Worm (Caenorhabditis elegans) whole organism, early embryonic: ENCODE measurements around the gene ceh-20.

ENCODE experiments used
- B0310.2 ChIP-seq: sonication (generic microtip); optimal IDR thresholded peaks from 2 replicates; lab custom pipeline; 2016; ENCODE audit warnings: mild to moderate bottlenecking, missing genetic modification characterization, missing compliant biosample characterization
- F13C5.2 ChIP-seq: sonication (generic microtip); optimal IDR thresholded peaks from 2 replicates; lab custom pipeline; 2017; ENCODE audit warnings: mild to moderate bottlenecking, missing genetic modification characterization, inconsistent platforms, missing compliant biosample characterization
- aly-1 ChIP-seq: sonication (generic microtip); optimal IDR thresholded peaks from 2 replicates; lab custom pipeline; 2016; ENCODE audit warnings: missing genetic modification characterization, missing compliant biosample characterization
- ama-1 ChIP-seq: fragments of 150-350 bp; optimal IDR thresholded peaks from 2 replicates; lab custom pipeline; 2014
- ceh-13 ChIP-seq: fragments of 200-800 bp; sonication (Bioruptor generic); optimal IDR thresholded peaks from 2 replicates; lab custom pipeline; 2018; ENCODE audit warnings: mild to moderate bottlenecking, missing genetic modification characterization, missing compliant biosample characterization
- ceh-36 ChIP-seq: sonication (generic microtip); optimal IDR thresholded peaks from 2 replicates; lab custom pipeline; 2016; ENCODE audit warnings: missing genetic modification characterization, inconsistent platforms, missing compliant biosample characterization
- ets-7 ChIP-seq: sonication (generic microtip); optimal IDR thresholded peaks from 2 replicates; lab custom pipeline; 2016; ENCODE audit warnings: missing genotype, missing genetic modification characterization, missing compliant biosample characterization
- flt-1 ChIP-seq: fragments of 200-800 bp; sonication (Bioruptor generic); IDR thresholded peaks from 2 replicates; pipeline ENCODE4 v1.3.6; 2022; ENCODE audit warnings: missing genetic modification characterization, missing compliant biosample characterization
- hmbx-1 ChIP-seq: sonication (generic microtip); optimal IDR thresholded peaks from 2 replicates; lab custom pipeline; 2016; ENCODE audit warnings: mild to moderate bottlenecking, missing genetic modification characterization, missing compliant biosample characterization
- hmg-4 ChIP-seq: fragments of 200-800 bp; sonication (Bioruptor generic); optimal IDR thresholded peaks from 2 replicates; lab custom pipeline; 2018; ENCODE audit warnings: mild to moderate bottlenecking, missing genetic modification characterization, missing compliant biosample characterization
- hnd-1 ChIP-seq: sonication (generic microtip); optimal IDR thresholded peaks from 2 replicates; lab custom pipeline; 2016; ENCODE audit warnings: missing genetic modification characterization, missing compliant biosample characterization
- pes-1 ChIP-seq: fragments of 200-800 bp; sonication (Bioruptor generic); IDR thresholded peaks from 2 replicates; pipeline ENCODE4 v1.3.6; 2022; ENCODE audit warnings: missing genetic modification reagents, missing genetic modification characterization, missing compliant biosample characterization
- scrt-1 ChIP-seq: fragments of 200-800 bp; sonication (Bioruptor generic); IDR thresholded peaks from 2 replicates; pipeline ENCODE4 v1.3.6; 2022; ENCODE audit warnings: missing genetic modification characterization, missing compliant biosample characterization
- sea-1 ChIP-seq: fragments of 200-800 bp; sonication (Bioruptor generic); conservative IDR thresholded peaks from 2 replicates; pipeline ENCODE4 v1.3.6; 2022; ENCODE audit warnings: missing genetic modification characterization, missing compliant biosample characterization
- tbx-11 ChIP-seq: fragments of 200-800 bp; sonication (Bioruptor generic); IDR thresholded peaks from 2 replicates; pipeline ENCODE4 v1.3.6; 2022; ENCODE audit warnings: missing genetic modification characterization, missing compliant biosample characterization
- tbx-37 ChIP-seq: fragments of 200-800 bp; sonication (Bioruptor generic); conservative IDR thresholded peaks from 2 replicates; pipeline ENCODE4 v1.3.6; 2022; ENCODE audit warnings: missing genetic modification reagents, missing genetic modification characterization, missing compliant biosample characterization
- tra-4 ChIP-seq: sonication (generic microtip); optimal IDR thresholded peaks from 2 replicates; lab custom pipeline; 2017; ENCODE audit warnings: missing genetic modification characterization, missing compliant biosample characterization

ceh-20 gene

ce11 chrIII:6993179-6993578 is 13.5 kb downstream of the ceh-20 start:
- TF ChIP-seq scrt-1 (GFP tag; lab: Robert Waterston, UW) (no peak), ceh-36 (tag; lab: Kevin White, UChicago) (no peak), aly-1 (tag; lab: Kevin White, UChicago) (no peak), F13C5.2 (tag; lab: Kevin White, UChicago) (no peak), B0310.2 (tag; lab: Kevin White, UChicago) (no peak), sea-1 (GFP tag; lab: Robert Waterston, UW) (no peak), ama-1 (no peak), hnd-1 (tag; lab: Kevin White, UChicago) (no peak), pes-1 (GFP tag; lab: Robert Waterston, UW) (no peak), ceh-13 (GFP tag; lab: Kevin White, UChicago) (no peak), ets-7 (tag; lab: Kevin White, UChicago) (no peak), flt-1 (GFP tag; lab: Robert Waterston, UW) (no peak), hmg-4 (GFP tag; lab: Kevin White, UChicago) (no peak), hmbx-1 (tag; lab: Kevin White, UChicago) (no peak), tbx-11 (GFP tag; lab: Robert Waterston, UW) (no peak), tbx-37 (no peak)

ce11 chrIII:7002143-7002542 is 22.5 kb downstream of the ceh-20 start:
- no peak for TF ChIP-seq ets-7 (tag; lab: Kevin White, UChicago)
- TF ChIP-seq hnd-1 (tag; lab: Kevin White, UChicago): no peak
- no peak for TF ChIP-seq ama-1
- no peak for TF ChIP-seq tra-4 (tag; lab: Kevin White, UChicago)
- TF ChIP-seq flt-1 (GFP tag; lab: Robert Waterston, UW): no peak
- no peak for TF ChIP-seq pes-1 (GFP tag; lab: Robert Waterston, UW)
- no peak for TF ChIP-seq B0310.2 (tag; lab: Kevin White, UChicago)
- TF ChIP-seq tbx-11 (GFP tag; lab: Robert Waterston, UW): no peak

ce11 chrIII:7005350-7005749 is 25.7 kb downstream of the ceh-20 start, which contains the start of gene C06E8.5:
C06E8.5 (minus strand) TSS chrIII:7005450.
- TF ChIP-seq hmbx-1 (tag; lab: Kevin White, UChicago) (no peak), tbx-11 (GFP tag; lab: Robert Waterston, UW) (no peak), ama-1 (no peak), B0310.2 (tag; lab: Kevin White, UChicago) (no peak), tra-4 (tag; lab: Kevin White, UChicago) (no peak), hmg-4 (GFP tag; lab: Kevin White, UChicago) (no peak), hnd-1 (tag; lab: Kevin White, UChicago) (no peak), ceh-13 (GFP tag; lab: Kevin White, UChicago) (no peak), sea-1 (GFP tag; lab: Robert Waterston, UW) (no peak), ceh-36 (tag; lab: Kevin White, UChicago) (no peak), pes-1 (GFP tag; lab: Robert Waterston, UW) (no peak), F13C5.2 (tag; lab: Kevin White, UChicago) (no peak), ets-7 (tag; lab: Kevin White, UChicago) (no peak), aly-1 (tag; lab: Kevin White, UChicago) (no peak), tbx-37 (no peak), scrt-1 (GFP tag; lab: Robert Waterston, UW) (no peak)

ce11 chrIII:7008836-7009235 is 29.2 kb downstream of the ceh-20 start, which contains the start of gene lgc-38:
lgc-38 (plus strand) TSS chrIII:7009136.
- TF ChIP-seq tra-4 (tag; lab: Kevin White, UChicago): no peak
- TF ChIP-seq hmbx-1 (tag; lab: Kevin White, UChicago): no peak
- no peak for TF ChIP-seq B0310.2 (tag; lab: Kevin White, UChicago)
- no peak for TF ChIP-seq flt-1 (GFP tag; lab: Robert Waterston, UW)

ce11 chrIII:7012060-7012459 is 32.4 kb downstream of the ceh-20 start:
- TF ChIP-seq pes-1 (GFP tag; lab: Robert Waterston, UW): no peak
- TF ChIP-seq ets-7 (tag; lab: Kevin White, UChicago): no peak
- no peak for TF ChIP-seq tbx-11 (GFP tag; lab: Robert Waterston, UW)
- no peak for TF ChIP-seq hmg-4 (GFP tag; lab: Kevin White, UChicago)
- no peak for TF ChIP-seq tra-4 (tag; lab: Kevin White, UChicago)
- TF ChIP-seq F13C5.2 (tag; lab: Kevin White, UChicago): no peak
- no peak for TF ChIP-seq sea-1 (GFP tag; lab: Robert Waterston, UW)
- no peak for TF ChIP-seq aly-1 (tag; lab: Kevin White, UChicago)
- TF ChIP-seq hmbx-1 (tag; lab: Kevin White, UChicago): no peak
- TF ChIP-seq flt-1 (GFP tag; lab: Robert Waterston, UW): no peak

ce11 chrIII:7013764-7014163 is 34.1 kb downstream of the ceh-20 start:
- TF ChIP-seq sea-1 (GFP tag; lab: Robert Waterston, UW) (no peak), scrt-1 (GFP tag; lab: Robert Waterston, UW) (no peak), hmbx-1 (tag; lab: Kevin White, UChicago) (no peak), flt-1 (GFP tag; lab: Robert Waterston, UW) (no peak), hnd-1 (tag; lab: Kevin White, UChicago) (no peak), ama-1 (no peak), aly-1 (tag; lab: Kevin White, UChicago) (no peak), B0310.2 (tag; lab: Kevin White, UChicago) (no peak)

- TF ChIP-seq ets-7 (tag; lab: Kevin White, UChicago): no peak
- no peak for TF ChIP-seq tra-4 (tag; lab: Kevin White, UChicago)
- no peak for TF ChIP-seq F13C5.2 (tag; lab: Kevin White, UChicago)
- TF ChIP-seq aly-1 (tag; lab: Kevin White, UChicago): no peak
- no peak for TF ChIP-seq ama-1
- no peak for TF ChIP-seq sea-1 (GFP tag; lab: Robert Waterston, UW)
- TF ChIP-seq hnd-1 (tag; lab: Kevin White, UChicago): no peak
- TF ChIP-seq hmbx-1 (tag; lab: Kevin White, UChicago): no peak
- no peak for TF ChIP-seq scrt-1 (GFP tag; lab: Robert Waterston, UW)
- TF ChIP-seq pes-1 (GFP tag; lab: Robert Waterston, UW): no peak
- TF ChIP-seq B0310.2 (tag; lab: Kevin White, UChicago): no peak
- no peak for TF ChIP-seq hmg-4 (GFP tag; lab: Kevin White, UChicago)
- TF ChIP-seq ceh-36 (tag; lab: Kevin White, UChicago): no peak
- no peak for TF ChIP-seq tbx-11 (GFP tag; lab: Robert Waterston, UW)
- TF ChIP-seq ceh-13 (GFP tag; lab: Kevin White, UChicago): no peak
- no peak for TF ChIP-seq flt-1 (GFP tag; lab: Robert Waterston, UW)
- TF ChIP-seq tbx-37: no peak
Measured at ce11 chrIII:7019724-7020123, 40.0 kb downstream of the ceh-20 start.
